Fruit fly (Drosophila melanogaster) whole organism, prepupa: ENCODE measurements around the gene CG5160.

Experiments used
- Ets21C ChIP-seq: fragments of 200-800 bp; sonication (Bioruptor generic); optimal IDR thresholded peaks from 3 replicates; lab custom pipeline; 2016; ENCODE audit warnings: missing biosample characterization, missing genetic modification characterization
- Gug ChIP-seq: fragments of 200-800 bp; sonication (Bioruptor generic); IDR thresholded peaks from 2 replicates; pipeline ENCODE4 v1.3.6; 2022; ENCODE audit warnings: missing biosample characterization, missing genetic modification characterization
- OdsH ChIP-seq: fragments of 200-800 bp; sonication (Bioruptor generic); optimal IDR thresholded peaks from 3 replicates; lab custom pipeline; 2016; ENCODE audit warnings: missing biosample characterization, missing genetic modification characterization
- eg ChIP-seq: fragments of 200-800 bp; sonication (Bioruptor generic); IDR thresholded peaks from 3 replicates; pipeline ENCODE4 v1.3.6; 2022; ENCODE audit warnings: missing biosample characterization, missing genetic modification characterization
- fkh ChIP-seq: fragments of 200-800 bp; sonication (Bioruptor generic); optimal IDR thresholded peaks from 3 replicates; lab custom pipeline; 2017; ENCODE audit warnings: missing biosample characterization, mild to moderate bottlenecking, missing genetic modification characterization, moderate library complexity
- net ChIP-seq: fragments of 200-800 bp; sonication (Bioruptor generic); optimal IDR thresholded peaks from 3 replicates; lab custom pipeline; 2016; ENCODE audit warnings: missing biosample characterization, missing genetic modification characterization
- pdm3 ChIP-seq: fragments of 200-800 bp; sonication (Bioruptor generic); optimal IDR thresholded peaks from 3 replicates; lab custom pipeline; 2016; ENCODE audit warnings: missing biosample characterization, missing genetic modification characterization
- salr ChIP-seq, 2 experiments: fragments of 200-800 bp; sonication (Bioruptor generic); optimal IDR thresholded peaks; 3 replicates each; lab custom pipeline; 2016 to 2018; ENCODE audit warnings: missing biosample characterization in 2 of 2, missing genetic modification characterization in 2 of 2, mild to moderate bottlenecking in 1 of 2
- spab ChIP-seq: fragments of 200-800 bp; sonication (Bioruptor generic); optimal IDR thresholded peaks from 2 replicates; lab custom pipeline; 2017; ENCODE audit warnings: missing biosample characterization, mild to moderate bottlenecking, missing genetic modification characterization, missing genetic modification reagents

- TF ChIP-seq eg (GFP tag; lab: Robert Waterston, UW): no peak
- TF ChIP-seq OdsH: no peak
- TF ChIP-seq Gug (GFP tag; lab: Robert Waterston, UW): no peak
- TF ChIP-seq salr (GFP tag; optimal IDR thresholded peaks at IDR 0.05; lab: Kevin White, UChicago): no peak
- TF ChIP-seq net (GFP tag; lab: Kevin White, UChicago): no peak
- TF ChIP-seq fkh: no peak
- TF ChIP-seq spab (GFP tag; lab: Kevin White, UChicago): no peak
- TF ChIP-seq Ets21C (GFP tag; lab: Kevin White, UChicago): no peak
- TF ChIP-seq pdm3 (GFP tag; lab: Kevin White, UChicago): no peak
These were observed 6.4 kb upstream of the CG5160 start, which contains the start of gene CG5177 for dm6 chr2L:7404923-7405322.
